Worm (Caenorhabditis elegans) whole organism, midembryonic: ENCODE data around the gene F23H12.5.

Experiments used
- T22C8.4 ChIP-seq: fragments of 200-800 bp; sonication (Bioruptor generic); IDR thresholded peaks from 2 replicates; pipeline ENCODE4 v1.3.6; 2022; ENCODE audit warnings: missing genetic modification characterization, missing compliant biosample characterization
- cog-1 ChIP-seq: sonication (generic microtip); optimal IDR thresholded peaks from 2 replicates; lab custom pipeline; 2016; ENCODE audit warnings: missing genetic modification characterization, missing compliant biosample characterization
- flt-1 ChIP-seq: fragments of 200-800 bp; sonication (Bioruptor generic); IDR thresholded peaks from 2 replicates; pipeline ENCODE4 v1.3.6; 2022; ENCODE audit warnings: missing genetic modification characterization, missing compliant biosample characterization
- klf-2 ChIP-seq: fragments of 200-800 bp; sonication (Bioruptor generic); conservative IDR thresholded peaks from 2 replicates; pipeline ENCODE4 v1.3.6; 2022; ENCODE audit warnings: missing genetic modification reagents, missing genetic modification characterization, missing compliant biosample characterization
- med-1 ChIP-seq: sonication (generic microtip); optimal IDR thresholded peaks from 2 replicates; lab custom pipeline; 2017; ENCODE audit warnings: missing genetic modification characterization, mild to moderate bottlenecking, missing compliant biosample characterization, antibody characterized with exemption, missing genetic modification reagents; ENCODE audit not compliant: insufficient read depth
- ref-1 ChIP-seq: fragments of 200-800 bp; sonication (Bioruptor generic); conservative IDR thresholded peaks from 2 replicates; pipeline ENCODE4 v1.3.6; 2022; ENCODE audit warnings: missing genetic modification reagents, missing genetic modification characterization, missing compliant biosample characterization
- ztf-29 ChIP-seq: fragments of 200-800 bp; sonication (Bioruptor generic); IDR thresholded peaks from 2 replicates; pipeline ENCODE4 v1.3.6; 2022; ENCODE audit warnings: missing genetic modification reagents, missing genetic modification characterization, missing compliant biosample characterization

DNA sequence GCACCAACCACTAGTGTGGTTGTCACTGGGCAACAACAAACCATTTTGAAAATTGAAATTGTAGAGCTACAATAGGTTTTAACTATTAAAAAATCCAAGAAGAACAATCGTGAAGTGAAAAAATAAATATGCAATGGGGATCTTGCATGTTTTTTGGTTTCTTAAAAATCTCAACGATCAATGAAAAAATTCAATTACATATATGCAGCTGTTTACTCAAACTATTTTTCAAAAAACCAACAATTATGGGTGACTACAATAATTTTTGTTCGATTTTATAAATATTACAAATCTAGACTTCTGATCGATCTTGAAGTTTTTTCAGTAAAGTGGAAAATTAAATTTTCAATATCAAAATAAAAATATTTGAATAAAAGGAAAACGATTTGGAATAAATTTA lies 50.1 kb downstream of the F23H12.5 start, which contains the start of gene cdr-4:
- no peak for TF ChIP-seq ref-1 (GFP tag; lab: Robert Waterston, UW)
- no peak for TF ChIP-seq flt-1 (GFP tag; lab: Robert Waterston, UW)
- no peak for TF ChIP-seq T22C8.4 (GFP tag; lab: Robert Waterston, UW)
- TF ChIP-seq klf-2 (GFP tag; lab: Robert Waterston, UW): no peak
- TF ChIP-seq med-1: no peak
- no peak for TF ChIP-seq ztf-29 (GFP tag; lab: Robert Waterston, UW)
- no peak for TF ChIP-seq cog-1 (tag; lab: Kevin White, UChicago)
